Worm (Caenorhabditis elegans) whole organism, mixed stage, embryonic: Measurements from ENCODE around the gene dig-1.
A peak's percentile ranks its signal among the peaks of the same experiment; 100 is the strongest.

ENCODE experiments used
- bed-3 ChIP-seq: fragments of 200-800 bp; sonication (Bioruptor generic); optimal IDR thresholded peaks from 3 replicates; lab custom pipeline; 2018; ENCODE audit warnings: mild to moderate bottlenecking, missing genetic modification characterization, moderate library complexity, missing compliant biosample characterization
- blmp-1 ChIP-seq: fragments of 150-350 bp; optimal IDR thresholded peaks from 2 replicates; lab custom pipeline; 2014; ENCODE audit warnings: missing biosample characterization, missing genetic modification characterization
- ceh-43 ChIP-seq: fragments of 200-800 bp; sonication (Bioruptor generic); optimal IDR thresholded peaks from 2 replicates; lab custom pipeline; 2018; ENCODE audit warnings: mild to moderate bottlenecking, missing genetic modification characterization, moderate library complexity, missing compliant biosample characterization
- ceh-83 ChIP-seq: fragments of 200-800 bp; sonication (Bioruptor generic); optimal IDR thresholded peaks from 2 replicates; lab custom pipeline; 2018; ENCODE audit warnings: mild to moderate bottlenecking, missing genetic modification characterization, missing compliant biosample characterization
- ces-1 ChIP-seq: fragments of 150-350 bp; optimal IDR thresholded peaks from 2 replicates; lab custom pipeline; 2014; ENCODE audit warnings: missing biosample characterization, missing genetic modification reagents, missing genetic modification characterization
- cnd-1 ChIP-seq: fragments of 200-800 bp; sonication (Bioruptor generic); optimal IDR thresholded peaks from 2 replicates; lab custom pipeline; 2018; ENCODE audit warnings: mild to moderate bottlenecking, missing genetic modification characterization, missing compliant biosample characterization
- drap-1 ChIP-seq: fragments of 200-800 bp; sonication (Bioruptor generic); optimal IDR thresholded peaks from 3 replicates; lab custom pipeline; 2018; ENCODE audit warnings: mild to moderate bottlenecking, missing genetic modification characterization, missing compliant biosample characterization
- elt-1 ChIP-seq: sonication (generic microtip); optimal IDR thresholded peaks from 2 replicates; lab custom pipeline; 2017; ENCODE audit warnings: missing genetic modification characterization, mild to moderate bottlenecking, missing compliant biosample characterization, antibody characterized with exemption, moderate library complexity, borderline replicate concordance; ENCODE audit not compliant: insufficient read depth
- elt-3 ChIP-seq: fragments of 150-350 bp; optimal IDR thresholded peaks from 2 replicates; lab custom pipeline; 2014; ENCODE audit warnings: missing biosample characterization, missing genetic modification characterization
- ham-2 ChIP-seq: fragments of 200-800 bp; sonication (Bioruptor generic); optimal IDR thresholded peaks from 2 replicates; lab custom pipeline; 2018; ENCODE audit warnings: mild to moderate bottlenecking, missing genetic modification characterization, missing compliant biosample characterization
- hlh-1 ChIP-seq: fragments of 150-350 bp; optimal IDR thresholded peaks from 2 replicates; lab custom pipeline; 2014; ENCODE audit warnings: missing biosample characterization, missing genetic modification reagents, missing genetic modification characterization
- lin-13 ChIP-seq: fragments of 150-350 bp; optimal IDR thresholded peaks from 2 replicates; lab custom pipeline; 2014; ENCODE audit warnings: missing biosample characterization, missing genetic modification characterization
- lin-32 ChIP-seq: fragments of 200-800 bp; sonication (Bioruptor generic); optimal IDR thresholded peaks from 2 replicates; lab custom pipeline; 2018; ENCODE audit warnings: mild to moderate bottlenecking, missing genetic modification characterization, missing compliant biosample characterization
- lsy-2 ChIP-seq: fragments of 150-350 bp; optimal IDR thresholded peaks from 2 replicates; lab custom pipeline; 2014; ENCODE audit warnings: missing biosample characterization, missing genetic modification characterization
- mab-5 ChIP-seq: fragments of 150-350 bp; optimal IDR thresholded peaks from 2 replicates; lab custom pipeline; 2014; ENCODE audit warnings: missing biosample characterization, missing genetic modification characterization
- mep-1 ChIP-seq: fragments of 150-350 bp; optimal IDR thresholded peaks from 2 replicates; lab custom pipeline; 2017; ENCODE audit warnings: missing biosample characterization, missing genetic modification reagents, missing genetic modification characterization, inconsistent platforms
- nhr-12 ChIP-seq: fragments of 150-350 bp; optimal IDR thresholded peaks from 2 replicates; lab custom pipeline; 2014; ENCODE audit warnings: missing biosample characterization, missing genetic modification characterization
- nhr-2 ChIP-seq: fragments of 150-350 bp; optimal IDR thresholded peaks from 2 replicates; lab custom pipeline; 2014; ENCODE audit warnings: missing biosample characterization, missing genetic modification characterization
- nhr-237 ChIP-seq: fragments of 150-350 bp; optimal IDR thresholded peaks from 2 replicates; lab custom pipeline; 2014; ENCODE audit warnings: missing biosample characterization, missing genetic modification characterization
- nhr-28 ChIP-seq: fragments of 150-350 bp; optimal IDR thresholded peaks from 2 replicates; lab custom pipeline; 2014; ENCODE audit warnings: missing biosample characterization, missing genetic modification characterization
- nhr-76 ChIP-seq: sonication (generic microtip); optimal IDR thresholded peaks from 2 replicates; lab custom pipeline; 2017; ENCODE audit warnings: missing biosample characterization, missing genetic modification characterization
- pha-4 ChIP-seq: fragments of 150-350 bp; optimal IDR thresholded peaks from 2 replicates; lab custom pipeline; 2018; ENCODE audit warnings: missing biosample characterization, missing genetic modification reagents, missing genetic modification characterization
- snpc-4 ChIP-seq: fragments of 150-350 bp; optimal IDR thresholded peaks from 2 replicates; lab custom pipeline; 2014; ENCODE audit warnings: missing biosample characterization, missing genetic modification characterization
- tbx-8 ChIP-seq: fragments of 200-800 bp; sonication (Bioruptor generic); optimal IDR thresholded peaks from 2 replicates; lab custom pipeline; 2018; ENCODE audit warnings: mild to moderate bottlenecking, missing genetic modification characterization, moderate library complexity, missing compliant biosample characterization
- unc-120 ChIP-seq: sonication (generic microtip); optimal IDR thresholded peaks from 2 replicates; lab custom pipeline; 2017; ENCODE audit warnings: missing genetic modification characterization, missing compliant biosample characterization; ENCODE audit not compliant: poor library complexity, severe bottlenecking
- unc-39 ChIP-seq: fragments of 150-350 bp; optimal IDR thresholded peaks from 2 replicates; lab custom pipeline; 2014; ENCODE audit warnings: missing biosample characterization, missing genetic modification characterization
- unc-62 ChIP-seq: fragments of 150-350 bp; optimal IDR thresholded peaks from 2 replicates; lab custom pipeline; 2014; ENCODE audit warnings: missing biosample characterization, missing genetic modification reagents, missing genetic modification characterization
- zip-8 ChIP-seq: fragments of 150-350 bp; optimal IDR thresholded peaks from 2 replicates; lab custom pipeline; 2014; ENCODE audit warnings: missing biosample characterization, missing genetic modification characterization
- ztf-11 ChIP-seq: fragments of 150-350 bp; optimal IDR thresholded peaks from 2 replicates; lab custom pipeline; 2014; ENCODE audit warnings: missing biosample characterization, missing genetic modification characterization

Gene dig-1

DNA sequence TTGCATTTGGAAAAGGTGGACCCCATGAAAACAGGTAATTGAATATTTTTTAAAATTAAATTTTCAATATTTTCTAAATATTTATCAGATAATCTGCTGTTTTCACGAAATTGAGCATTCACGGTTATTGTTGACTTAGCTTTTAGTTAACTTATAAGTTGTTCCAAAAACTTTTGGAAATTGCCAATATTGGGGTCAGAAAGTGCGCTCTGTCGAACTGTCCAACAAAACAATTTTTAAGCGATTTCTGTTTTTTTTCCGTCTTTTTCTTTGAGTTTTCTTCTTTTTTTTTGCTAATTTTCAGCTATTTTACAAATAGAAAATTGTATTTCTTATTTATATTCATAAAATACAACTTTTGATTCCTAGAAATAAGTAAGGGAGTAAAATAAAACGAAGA is 14.8 kb upstream of the dig-1 start:
- TF ChIP-seq nhr-2 (tag; lab: Kevin White, UChicago) (no peak), lin-13 (tag; lab: Kevin White, UChicago) (no peak), lin-32 (GFP tag; lab: Kevin White, UChicago) (no peak), hlh-1 (tag; lab: Kevin White, UChicago) (no peak), unc-62 (GFP tag; lab: Kevin White, UChicago) (no peak), pha-4 (tag; lab: Kevin White, UChicago) (no peak), unc-39 (no peak), drap-1 (no peak), unc-120 (no peak), nhr-12 (tag; lab: Kevin White, UChicago) (no peak), ceh-43 (GFP tag; lab: Kevin White, UChicago) (no peak), blmp-1 (no peak), nhr-28 (tag; lab: Kevin White, UChicago) (no peak), nhr-76 (no peak), zip-8 (no peak), elt-3 (tag; lab: Kevin White, UChicago) (no peak)
- TF ChIP-seq, all 35 proteins: peak for 0

ce11 chrIII:6734420-6734819 is 11.7 kb upstream of the dig-1 start, which contains the start of gene Y102E9.3:
TSS of gene Y102E9.3 (minus strand) at chrIII:6734520.
- TF ChIP-seq mep-1 (tag; lab: Kevin White, UChicago) (no peak), ces-1 (GFP tag; lab: Kevin White, UChicago) (no peak), hlh-1 (tag; lab: Kevin White, UChicago) (no peak), elt-1 (tag; lab: Kevin White, UChicago) (no peak), lin-13 (tag; lab: Kevin White, UChicago) (no peak), snpc-4 (no peak), lin-32 (GFP tag; lab: Kevin White, UChicago) (no peak), tbx-8 (GFP tag; lab: Kevin White, UChicago) (no peak), nhr-2 (tag; lab: Kevin White, UChicago) (no peak), ham-2 (no peak), elt-3 (tag; lab: Kevin White, UChicago) (no peak), nhr-12 (tag; lab: Kevin White, UChicago) (no peak), nhr-76 (no peak), mab-5 (no peak), bed-3 (GFP tag; lab: Kevin White, UChicago) (no peak), pha-4 (tag; lab: Kevin White, UChicago) (no peak)

DNA sequence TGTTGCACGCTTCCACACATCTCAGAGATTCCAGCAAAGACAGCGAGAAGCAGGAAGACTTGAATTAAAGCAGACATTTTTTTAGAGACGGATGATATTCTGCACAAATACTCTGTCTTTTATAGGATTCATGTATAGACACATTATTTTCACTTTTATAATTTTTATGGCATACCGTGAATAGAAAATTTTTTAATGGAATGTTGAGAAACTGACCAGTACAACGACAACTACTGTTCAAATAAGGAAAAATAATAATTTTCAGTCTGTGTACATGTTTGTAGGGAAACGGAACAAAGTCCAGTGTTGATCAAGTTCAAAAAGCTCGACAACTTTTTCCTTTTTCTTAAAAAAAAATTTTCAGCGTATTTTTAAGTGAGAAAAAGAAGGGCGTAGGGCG is 9.5 kb upstream of the dig-1 start, which contains the start of gene Y102E9.6:
Gene Y102E9.6 (minus strand): TSS at position 101 of the 400 bp plus-strand sequence.
- no peak for TF ChIP-seq ham-2
- TF ChIP-seq cnd-1 (tag; lab: Kevin White, UChicago), result no peak
- TF ChIP-seq, all 35 proteins: peak for 0

DNA sequence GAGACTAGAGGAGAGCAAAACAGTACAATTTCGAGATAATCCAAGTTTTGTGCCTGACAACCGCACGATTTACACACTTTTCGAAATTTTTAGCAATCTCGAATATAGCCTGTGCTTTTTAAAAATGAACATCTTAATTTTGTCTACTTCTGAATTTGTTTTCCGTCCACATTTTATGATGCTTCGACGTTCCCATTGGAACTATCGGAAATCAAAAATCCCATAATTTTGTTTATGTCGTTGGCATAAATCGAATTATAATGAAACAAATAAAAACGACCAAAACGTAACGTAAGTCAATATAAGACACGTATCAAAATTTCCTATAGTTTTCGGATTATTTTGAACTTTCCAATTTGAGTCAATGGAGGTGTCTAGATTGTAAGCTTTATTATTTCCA is 9.1 kb upstream of the dig-1 start, which contains the start of gene K07E12.2:
Gene K07E12.2 (plus strand): TSS at position 301 of the 400 bp plus-strand sequence.
- no peak for TF ChIP-seq nhr-2 (tag; lab: Kevin White, UChicago)
- no peak for TF ChIP-seq nhr-28 (tag; lab: Kevin White, UChicago)

DNA sequence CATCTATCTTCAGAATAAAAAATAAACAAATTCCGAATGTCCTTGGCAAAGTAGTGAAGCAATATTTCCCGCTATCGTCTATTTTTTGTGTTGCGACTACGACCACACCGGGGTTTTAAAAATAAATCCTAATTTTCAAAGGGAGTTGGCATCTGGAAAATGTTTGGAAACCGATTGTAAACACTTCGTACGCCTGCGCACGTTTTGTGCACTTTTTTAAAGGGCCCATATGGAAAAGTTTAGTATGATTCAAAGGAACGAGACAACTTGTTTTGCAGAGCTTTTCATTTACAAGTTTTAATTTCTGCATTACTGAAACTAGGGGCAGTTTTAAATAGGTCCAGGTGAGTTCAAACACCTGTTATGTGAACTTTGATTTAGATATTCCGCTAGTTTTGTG is 6.0 kb upstream of the dig-1 start:
- TF ChIP-seq lin-13 (tag; lab: Kevin White, UChicago) (no peak), blmp-1 (no peak), ceh-43 (GFP tag; lab: Kevin White, UChicago) (no peak), ceh-83 (GFP tag; lab: Kevin White, UChicago) (no peak), ham-2 (no peak), elt-1 (tag; lab: Kevin White, UChicago) (no peak), nhr-237 (tag; lab: Kevin White, UChicago) (no peak), unc-120 (no peak), pha-4 (tag; lab: Kevin White, UChicago) (no peak), ces-1 (GFP tag; lab: Kevin White, UChicago) (no peak), ztf-11 (tag; lab: Kevin White, UChicago) (no peak), nhr-2 (tag; lab: Kevin White, UChicago) (no peak), lsy-2 (tag; lab: Kevin White, UChicago) (no peak), mep-1 (tag; lab: Kevin White, UChicago) (no peak)

ce11 chrIII:6742597-6742996 is 3.5 kb upstream of the dig-1 start:
- TF ChIP-seq mep-1 (tag; lab: Kevin White, UChicago) (no peak), hlh-1 (tag; lab: Kevin White, UChicago) (peak; percentile 41), blmp-1 (no peak), unc-120 (peak; percentile 61), unc-62 (GFP tag; lab: Kevin White, UChicago) (peak; percentile 76)
